Fruit fly (Drosophila melanogaster) whole organism, embryonic: Measurements from ENCODE around the gene Pi4KIIalpha.
A peak's percentile ranks its signal among the peaks of the same experiment; 100 is the strongest.

Source experiments
- Aef1 ChIP-seq: fragments of 200-800 bp; sonication (Bioruptor generic); IDR thresholded peaks from 3 replicates; pipeline ENCODE4 v1.3.6; 2022; ENCODE audit warnings: missing biosample characterization, missing genetic modification characterization
- Atf3 ChIP-seq: fragments of 200-800 bp; sonication (Bioruptor generic); optimal IDR thresholded peaks from 3 replicates; lab custom pipeline; 2016; ENCODE audit warnings: missing biosample characterization, missing genetic modification characterization
- BtbVII ChIP-seq: fragments of 200-800 bp; sonication (Bioruptor generic); optimal IDR thresholded peaks from 3 replicates; lab custom pipeline; 2017; ENCODE audit warnings: missing biosample characterization, mild to moderate bottlenecking, missing genetic modification characterization
- CG10565 ChIP-seq: fragments of 200-800 bp; sonication (Bioruptor generic); optimal IDR thresholded peaks from 3 replicates; lab custom pipeline; 2016; ENCODE audit warnings: missing biosample characterization, mild to moderate bottlenecking, missing genetic modification characterization
- CG11085 ChIP-seq: fragments of 200-800 bp; sonication (Bioruptor generic); IDR thresholded peaks from 2 replicates; pipeline ENCODE4 v1.3.6; 2022; ENCODE audit warnings: missing biosample characterization, missing genetic modification characterization
- CG11398 ChIP-seq: fragments of 200-800 bp; sonication (Bioruptor generic); optimal IDR thresholded peaks from 2 replicates; lab custom pipeline; 2016; ENCODE audit warnings: missing biosample characterization, missing genetic modification characterization
- CG13424 ChIP-seq: fragments of 200-800 bp; sonication (Bioruptor generic); optimal IDR thresholded peaks from 2 replicates; lab custom pipeline; 2019; ENCODE audit warnings: missing biosample characterization, mild to moderate bottlenecking, missing genetic modification characterization, moderate library complexity
- CG14050 ChIP-seq: fragments of 200-800 bp; sonication (Bioruptor generic); IDR thresholded peaks from 3 replicates; pipeline ENCODE4 v1.3.6; 2022; ENCODE audit warnings: missing biosample characterization, missing genetic modification characterization
- CG15696 ChIP-seq: fragments of 200-800 bp; sonication (Bioruptor generic); optimal IDR thresholded peaks from 2 replicates; lab custom pipeline; 2019; ENCODE audit warnings: missing biosample characterization, mild to moderate bottlenecking, missing genetic modification characterization, moderate library complexity
- CG1602 ChIP-seq: fragments of 200-800 bp; sonication (Bioruptor generic); optimal IDR thresholded peaks from 3 replicates; lab custom pipeline; 2016; ENCODE audit warnings: missing biosample characterization, missing genetic modification characterization
- CG17829 ChIP-seq: fragments of 200-800 bp; optimal IDR thresholded peaks from 2 replicates; lab custom pipeline; 2019; ENCODE audit warnings: missing biosample characterization, mild to moderate bottlenecking, missing genetic modification characterization, moderate library complexity
- CG18764 ChIP-seq: fragments of 200-800 bp; sonication (Bioruptor generic); optimal IDR thresholded peaks from 3 replicates; lab custom pipeline; 2016; ENCODE audit warnings: missing biosample characterization, missing genetic modification characterization
- CG2199 ChIP-seq: fragments of 200-800 bp; sonication (Bioruptor generic); IDR thresholded peaks from 3 replicates; pipeline ENCODE4 v1.3.6; 2022; ENCODE audit warnings: missing biosample characterization, missing genetic modification characterization
- CG30403 ChIP-seq: fragments of 200-800 bp; sonication (Bioruptor generic); optimal IDR thresholded peaks from 3 replicates; lab custom pipeline; 2016; ENCODE audit warnings: missing biosample characterization, missing genetic modification characterization
- CG31441 ChIP-seq: fragments of 200-800 bp; sonication (Bioruptor generic); IDR thresholded peaks from 2 replicates; pipeline ENCODE4 v1.3.6; 2022; ENCODE audit warnings: missing biosample characterization, missing genetic modification characterization
- CG4328 ChIP-seq: fragments of 200-800 bp; sonication (Bioruptor generic); optimal IDR thresholded peaks from 3 replicates; lab custom pipeline; 2017; ENCODE audit warnings: missing biosample characterization, missing genetic modification reagents, missing genetic modification characterization
- CG6689 ChIP-seq: fragments of 200-800 bp; sonication (Bioruptor generic); IDR thresholded peaks from 2 replicates; pipeline ENCODE4 v1.3.6; 2022; ENCODE audit warnings: missing biosample characterization, missing genetic modification characterization
- CG6854 ChIP-seq: fragments of 200-800 bp; sonication (Bioruptor generic); optimal IDR thresholded peaks from 3 replicates; lab custom pipeline; 2017; ENCODE audit warnings: missing biosample characterization, mild to moderate bottlenecking, missing genetic modification characterization
- CG7372 ChIP-seq: fragments of 200-800 bp; sonication (Bioruptor generic); IDR thresholded peaks from 2 replicates; pipeline ENCODE4 v1.3.6; 2022; ENCODE audit warnings: missing biosample characterization, missing genetic modification characterization
- CG8359 ChIP-seq: fragments of 200-800 bp; sonication (Bioruptor generic); optimal IDR thresholded peaks from 2 replicates; lab custom pipeline; 2017; ENCODE audit warnings: missing biosample characterization, mild to moderate bottlenecking, missing genetic modification characterization, borderline replicate concordance
- CG9932 ChIP-seq: fragments of 200-800 bp; sonication (Bioruptor generic); IDR thresholded peaks from 2 replicates; pipeline ENCODE4 v1.3.6; 2022; ENCODE audit warnings: missing biosample characterization, missing genetic modification characterization
- CHES-1-like ChIP-seq: fragments of 200-800 bp; sonication (Bioruptor generic); optimal IDR thresholded peaks from 2 replicates; lab custom pipeline; 2016; ENCODE audit warnings: missing biosample characterization, missing genetic modification characterization
- CkIIα-i1 ChIP-seq: fragments of 200-800 bp; sonication (Bioruptor generic); IDR thresholded peaks from 2 replicates; pipeline ENCODE4 v1.3.6; 2022; ENCODE audit warnings: missing biosample characterization, missing genetic modification characterization
- Dek ChIP-seq: fragments of 200-800 bp; sonication (Bioruptor generic); optimal IDR thresholded peaks from 3 replicates; lab custom pipeline; 2019; ENCODE audit warnings: missing biosample characterization, mild to moderate bottlenecking, missing genetic modification characterization, moderate library complexity
- Gsc ChIP-seq: fragments of 200-800 bp; sonication (Bioruptor generic); IDR thresholded peaks from 2 replicates; pipeline ENCODE4 v1.3.6; 2022; ENCODE audit warnings: missing biosample characterization, missing genetic modification characterization
- H2.0 ChIP-seq: fragments of 200-800 bp; sonication (Bioruptor generic); IDR thresholded peaks from 2 replicates; pipeline ENCODE4 v1.3.6; 2022; ENCODE audit warnings: missing biosample characterization, missing genetic modification characterization
- HLH3B ChIP-seq: fragments of 200-800 bp; sonication (Bioruptor generic); IDR thresholded peaks from 2 replicates; pipeline ENCODE4 v1.3.6; 2022; ENCODE audit warnings: missing biosample characterization, missing genetic modification characterization
- Hand ChIP-seq: fragments of 200-800 bp; sonication (Bioruptor generic); optimal IDR thresholded peaks from 2 replicates; lab custom pipeline; 2017; ENCODE audit warnings: mild to moderate bottlenecking, missing biosample characterization, missing genetic modification reagents, missing genetic modification characterization
- Lim3 ChIP-seq: fragments of 200-800 bp; sonication (Bioruptor generic); IDR thresholded peaks from 2 replicates; pipeline ENCODE4 v1.3.6; 2022; ENCODE audit warnings: missing biosample characterization, missing genetic modification characterization
- NC2β ChIP-seq: fragments of 200-800 bp; sonication (Bioruptor generic); optimal IDR thresholded peaks from 2 replicates; lab custom pipeline; 2016; ENCODE audit warnings: missing biosample characterization, missing genetic modification characterization
- Sox100B ChIP-seq: fragments of 200-800 bp; sonication (Bioruptor generic); optimal IDR thresholded peaks from 3 replicates; lab custom pipeline; 2018; ENCODE audit warnings: missing biosample characterization, mild to moderate bottlenecking, missing genetic modification characterization
- Sry-β ChIP-seq: fragments of 200-800 bp; sonication (Bioruptor generic); optimal IDR thresholded peaks from 2 replicates; lab custom pipeline; 2018; ENCODE audit warnings: missing biosample characterization, mild to moderate bottlenecking, missing genetic modification characterization, moderate library complexity
- Usf ChIP-seq: fragments of 200-800 bp; sonication (Bioruptor generic); optimal IDR thresholded peaks from 2 replicates; lab custom pipeline; 2017; ENCODE audit warnings: missing genotype, missing biosample characterization, missing genetic modification characterization
- abd-A ChIP-seq: fragments of 200-800 bp; sonication (Bioruptor generic); optimal IDR thresholded peaks from 3 replicates; lab custom pipeline; 2019; ENCODE audit warnings: missing biosample characterization, mild to moderate bottlenecking, missing genetic modification characterization, moderate library complexity
- ase ChIP-seq: fragments of 200-800 bp; sonication (Bioruptor generic); IDR thresholded peaks from 3 replicates; pipeline ENCODE4 v1.3.6; 2022; ENCODE audit warnings: missing biosample characterization, missing genetic modification characterization
- bbx ChIP-seq: fragments of 200-800 bp; sonication (Bioruptor generic); IDR thresholded peaks from 2 replicates; pipeline ENCODE4 v1.3.6; 2022; ENCODE audit warnings: missing biosample characterization, missing genetic modification characterization; ENCODE audit not compliant: partially characterized antibody
- crc ChIP-seq: fragments of 200-800 bp; sonication (Bioruptor generic); optimal IDR thresholded peaks from 2 replicates; lab custom pipeline; 2016; ENCODE audit warnings: missing biosample characterization, missing genetic modification characterization
- fd96Cb ChIP-seq: fragments of 200-800 bp; sonication (Bioruptor generic); optimal IDR thresholded peaks from 2 replicates; lab custom pipeline; 2018; ENCODE audit warnings: missing biosample characterization, mild to moderate bottlenecking, missing genetic modification characterization, moderate library complexity
- gfzf ChIP-seq: fragments of 200-800 bp; sonication (Bioruptor generic); optimal IDR thresholded peaks from 2 replicates; lab custom pipeline; 2016; ENCODE audit warnings: missing biosample characterization, mild to moderate bottlenecking, missing genetic modification characterization, moderate library complexity
- h ChIP-seq: fragments of >200 bp; optimal IDR thresholded peaks from 2 replicates; lab custom pipeline; 2017
- ind ChIP-seq: fragments of 200-800 bp; sonication (Bioruptor generic); optimal IDR thresholded peaks from 3 replicates; lab custom pipeline; 2016; ENCODE audit warnings: missing biosample characterization, missing genetic modification characterization
- klu ChIP-seq: fragments of 200-800 bp; sonication (Bioruptor generic); IDR thresholded peaks from 2 replicates; pipeline ENCODE4 v1.3.6; 2022; ENCODE audit warnings: missing biosample characterization, missing genetic modification characterization
- nerfin-2 ChIP-seq: fragments of 200-800 bp; sonication (Bioruptor generic); IDR thresholded peaks from 2 replicates; pipeline ENCODE4 v1.3.6; 2022; ENCODE audit warnings: missing biosample characterization, missing genetic modification characterization; ENCODE audit not compliant: partially characterized antibody
- oc ChIP-seq: fragments of 200-800 bp; sonication (Bioruptor generic); optimal IDR thresholded peaks from 2 replicates; lab custom pipeline; 2018; ENCODE audit warnings: missing biosample characterization, mild to moderate bottlenecking, missing genetic modification characterization, moderate library complexity
- rib ChIP-seq: fragments of 200-800 bp; sonication (Bioruptor generic); IDR thresholded peaks from 2 replicates; pipeline ENCODE4 v1.3.6; 2022; ENCODE audit warnings: missing biosample characterization, missing genetic modification characterization
- sc ChIP-seq, 3 experiments: fragments of >200 bp in 2 of 3; fragments of 200-800 bp in 1 of 3; sonication (Bioruptor generic) in 1 of 3; optimal IDR thresholded peaks; 2 replicates in 2 of 3; 3 replicates in 1 of 3; lab custom pipeline; 2017; ENCODE audit warnings: mild to moderate bottlenecking in 1 of 3, missing biosample characterization in 1 of 3, missing genetic modification characterization in 1 of 3, missing genetic modification reagents in 1 of 3
- sens ChIP-seq: fragments of 200-800 bp; sonication (Bioruptor generic); peaks from one replicate; lab custom pipeline; 2016; ENCODE audit warnings: missing biosample characterization, missing genetic modification characterization
- tna ChIP-seq: fragments of 200-800 bp; sonication (Bioruptor generic); IDR thresholded peaks from 2 replicates; pipeline ENCODE4 v1.3.6; 2022; ENCODE audit warnings: missing biosample characterization, missing genetic modification characterization; ENCODE audit not compliant: partially characterized antibody
- toy ChIP-seq: fragments of 200-800 bp; sonication (Bioruptor generic); IDR thresholded peaks from 2 replicates; pipeline ENCODE4 v1.3.6; 2022; ENCODE audit warnings: missing biosample characterization, missing genetic modification characterization
- wdn ChIP-seq: fragments of 200-800 bp; sonication (Bioruptor generic); IDR thresholded peaks from 2 replicates; pipeline ENCODE4 v1.3.6; 2022; ENCODE audit warnings: missing biosample characterization, missing genetic modification characterization
- wor ChIP-seq: fragments of 200-800 bp; sonication (Bioruptor generic); IDR thresholded peaks from 2 replicates; pipeline ENCODE4 v1.3.6; 2022; ENCODE audit warnings: missing biosample characterization, missing genetic modification characterization

The Pi4KIIalpha gene

dm6 chr3R:5547464-5547943 lies 15.9 kb downstream of the Pi4KIIalpha start, which contains the start of gene CG2519 (continued):
- peak; percentile 42 for TF ChIP-seq gfzf (GFP tag; lab: Kevin White, UChicago)
- peak; percentile 79 for TF ChIP-seq nerfin-2 (GFP tag; lab: Robert Waterston, UW)
- TF ChIP-seq Gsc (GFP tag; lab: Robert Waterston, UW), result no peak
- no peak for TF ChIP-seq CG6689 (GFP tag; lab: Robert Waterston, UW)
- no peak for TF ChIP-seq oc
- TF ChIP-seq klu (GFP tag; lab: Robert Waterston, UW), result no peak
- peak; percentile 61 for TF ChIP-seq CG17829 (tag; lab: Kevin White, UChicago)
- TF ChIP-seq CG14050 (GFP tag; lab: Robert Waterston, UW), result peak; percentile 14; the same call in 1 of the 3 replicates
- no peak for TF ChIP-seq CG10565 (GFP tag; lab: Kevin White, UChicago)
- TF ChIP-seq wor (GFP tag; lab: Robert Waterston, UW), result no peak
- no peak for TF ChIP-seq Lim3 (GFP tag; lab: Robert Waterston, UW)
- TF ChIP-seq Atf3 (GFP tag; lab: Kevin White, UChicago), result peak; percentile 41
- TF ChIP-seq sens (GFP tag; lab: Kevin White, UChicago), result peak; percentile 91
- TF ChIP-seq CG11398 (GFP tag; lab: Kevin White, UChicago), result no peak
- no peak for TF ChIP-seq sc (optimal IDR thresholded peaks at IDR 0.05; lab: Kevin White, UChicago)
- TF ChIP-seq sc (GFP tag; optimal IDR thresholded peaks at IDR 0.05; lab: Kevin White, UChicago), result no peak
- TF ChIP-seq CkIIα-i1 (GFP tag; lab: Robert Waterston, UW), result no peak
- TF ChIP-seq Dek (tag; lab: Kevin White, UChicago), result no peak
- TF ChIP-seq fd96Cb (tag; lab: Kevin White, UChicago), result no peak
- TF ChIP-seq Hand (GFP tag; lab: Kevin White, UChicago), result no peak
- TF ChIP-seq bbx, result peak; percentile 98
- peak; percentile 42 for TF ChIP-seq CG1602
- peak; percentile 37; the same call in 1 of the 2 replicates for TF ChIP-seq rib (GFP tag; lab: Robert Waterston, UW)
- peak; percentile 82 for TF ChIP-seq CHES-1-like (GFP tag; lab: Kevin White, UChicago)
- peak; percentile 52 for TF ChIP-seq H2.0 (GFP tag; lab: Robert Waterston, UW)
- TF ChIP-seq toy (GFP tag; lab: Robert Waterston, UW), result no peak
- TF ChIP-seq CG13424 (tag; lab: Kevin White, UChicago), result peak; percentile 61
- TF ChIP-seq CG15696 (tag; lab: Kevin White, UChicago), result peak; percentile 29
- peak; percentile 21 for TF ChIP-seq crc (GFP tag; lab: Kevin White, UChicago)
- TF ChIP-seq wdn (GFP tag; lab: Robert Waterston, UW), result peak; percentile 77; the same call in 1 of the 2 replicates
- no peak for TF ChIP-seq CG8359 (GFP tag; lab: Kevin White, UChicago)
- TF ChIP-seq ind, result peak; percentile 55
- no peak for TF ChIP-seq CG31441 (GFP tag; lab: Robert Waterston, UW)
- TF ChIP-seq CG18764, result peak; percentile 61
- no peak for TF ChIP-seq Sox100B (GFP tag; lab: Kevin White, UChicago)
- TF ChIP-seq Usf (GFP tag; lab: Kevin White, UChicago), result no peak
- TF ChIP-seq CG9932 (GFP tag; lab: Robert Waterston, UW), result peak; percentile 91
- TF ChIP-seq CG4328, result peak; percentile 14
- TF ChIP-seq CG7372 (GFP tag; lab: Robert Waterston, UW), result peak; percentile 45; the same call in 1 of the 2 replicates
- peak; percentile 55; the same call in 1 of the 2 replicates for TF ChIP-seq HLH3B (GFP tag; lab: Robert Waterston, UW)
- no peak for TF ChIP-seq CG6854
- no peak; the same call in 2 of the 3 replicates for TF ChIP-seq CG2199 (GFP tag; lab: Robert Waterston, UW)
- TF ChIP-seq NC2β (GFP tag; lab: Kevin White, UChicago), result no peak
- TF ChIP-seq h (lab: Kevin White, UChicago), result no peak
- no peak for TF ChIP-seq BtbVII (GFP tag; lab: Kevin White, UChicago)
- peak; percentile 45; the same call in 1 of the 3 replicates for TF ChIP-seq Aef1 (GFP tag; lab: Robert Waterston, UW)
- TF ChIP-seq Sry-β (GFP tag; lab: Kevin White, UChicago), result peak; percentile 74
- TF ChIP-seq CG11085 (GFP tag; lab: Robert Waterston, UW), result peak; percentile 59; the same call in 1 of the 2 replicates
- TF ChIP-seq tna, result peak; percentile 90
- peak; percentile 61; the same call in 2 of the 3 replicates for TF ChIP-seq ase (GFP tag; lab: Robert Waterston, UW)
- peak; percentile 68 for TF ChIP-seq CG30403 (GFP tag; lab: Kevin White, UChicago)
- TF ChIP-seq abd-A (tag; lab: Kevin White, UChicago), result no peak
